Worm (Caenorhabditis elegans) whole organism, L4/young adult: Measurements from ENCODE around the gene acr-12.
A peak's percentile ranks its signal among the peaks of the same experiment; 100 is the strongest.

Experiments used
- dao-5 ChIP-seq: sonication (generic microtip); optimal IDR thresholded peaks from 2 replicates; lab custom pipeline; 2016; ENCODE audit warnings: missing genotype, missing genetic modification characterization, moderate library complexity, missing compliant biosample characterization
- him-1 ChIP-seq: sonication (generic microtip); optimal IDR thresholded peaks from 2 replicates; lab custom pipeline; 2016; ENCODE audit warnings: missing genotype, missing genetic modification reagents, missing genetic modification characterization, missing compliant biosample characterization

DNA sequence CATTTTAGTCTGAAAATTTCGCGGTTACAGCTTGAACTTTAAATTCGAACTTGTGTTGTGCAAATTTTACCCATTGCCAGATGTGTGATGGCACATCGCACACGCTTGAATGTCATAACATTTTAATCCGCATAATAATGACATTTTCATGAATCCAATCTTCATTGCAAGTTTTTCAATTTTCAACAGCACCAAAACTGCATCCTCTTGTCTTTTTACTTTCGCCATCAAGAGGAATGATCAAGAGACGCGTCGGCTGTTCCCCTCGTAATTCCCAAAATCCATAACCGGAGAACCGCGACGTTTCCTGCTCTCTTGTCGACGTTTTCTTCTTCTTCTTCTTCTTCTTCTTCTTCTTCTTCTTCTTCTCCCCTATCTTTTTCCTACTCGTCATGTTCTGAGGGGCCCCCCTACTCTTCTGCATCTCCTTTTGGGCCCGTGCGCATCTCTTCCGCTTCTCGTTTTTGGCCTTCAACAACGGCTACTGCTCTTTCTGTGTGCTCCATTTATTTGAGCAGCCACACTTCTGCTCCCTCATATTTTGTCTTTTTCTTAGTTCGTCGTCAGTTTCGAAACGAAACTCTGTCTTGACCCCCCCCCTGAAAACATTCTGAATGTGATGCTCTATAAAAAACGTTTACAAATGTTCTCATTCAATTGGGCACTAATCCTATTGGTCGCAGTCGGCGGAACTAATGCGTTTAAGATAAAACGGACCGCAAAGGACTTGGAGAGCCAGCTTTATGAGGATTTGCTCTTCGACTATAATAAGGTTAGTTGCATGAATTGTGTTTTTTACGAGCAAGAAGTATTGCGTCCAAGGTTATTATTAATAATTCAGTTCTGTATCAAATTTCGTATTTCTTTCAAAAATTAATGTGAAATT is at the start of gene acr-12:
- TF ChIP-seq him-1 (tag; lab: Kevin White, UChicago): peak; percentile 74
- TF ChIP-seq dao-5: no peak
